Worm (Caenorhabditis elegans) whole organism, L4 larva: Measurements from ENCODE around the gene F20B6.6.

Experiments
- D1046.2 ChIP-seq: fragments of 200-800 bp; sonication (Bioruptor generic); IDR thresholded peaks from 2 replicates; pipeline ENCODE4 v1.3.6; 2022; ENCODE audit warnings: missing genetic modification characterization, missing compliant biosample characterization
- F37D6.2 ChIP-seq: sonication (generic microtip); optimal IDR thresholded peaks from 2 replicates; lab custom pipeline; 2016; ENCODE audit warnings: mild to moderate bottlenecking, missing genetic modification characterization, missing compliant biosample characterization
- F44E2.7 ChIP-seq: fragments of 200-800 bp; sonication (Bioruptor generic); IDR thresholded peaks from 2 replicates; pipeline ENCODE4 v2.1.2; 2022; ENCODE audit warnings: missing genetic modification characterization, missing compliant biosample characterization
- T20F7.1 ChIP-seq: fragments of 200-800 bp; sonication (Bioruptor generic); optimal IDR thresholded peaks from 2 replicates; lab custom pipeline; 2018; ENCODE audit warnings: mild to moderate bottlenecking, missing genetic modification characterization, missing compliant biosample characterization
- Y48G9A.11 ChIP-seq: fragments of 200-800 bp; sonication (Bioruptor generic); IDR thresholded peaks from 2 replicates; pipeline ENCODE4 v1.3.6; 2022; ENCODE audit warnings: missing genetic modification reagents, missing genetic modification characterization, missing compliant biosample characterization
- Y5F2A.4 ChIP-seq: fragments of 200-800 bp; sonication (Bioruptor generic); optimal IDR thresholded peaks from 2 replicates; lab custom pipeline; 2018; ENCODE audit warnings: mild to moderate bottlenecking, missing genetic modification characterization, missing compliant biosample characterization
- Y75B8A.6 ChIP-seq: fragments of 200-800 bp; sonication (Bioruptor generic); IDR thresholded peaks from 2 replicates; pipeline ENCODE4 v1.3.6; 2022; ENCODE audit warnings: missing genetic modification reagents, missing genetic modification characterization, missing compliant biosample characterization
- aly-2 ChIP-seq: sonication (generic microtip); optimal IDR thresholded peaks from 2 replicates; lab custom pipeline; 2018; ENCODE audit warnings: missing biosample characterization, missing genetic modification characterization
- attf-4 ChIP-seq: sonication (generic microtip); optimal IDR thresholded peaks from 3 replicates; lab custom pipeline; 2017; ENCODE audit warnings: missing biosample characterization, missing genetic modification characterization
- ceh-20 ChIP-seq: fragments of 200-800 bp; sonication (Bioruptor generic); IDR thresholded peaks from 2 replicates; pipeline ENCODE4 v1.3.6; 2022; ENCODE audit warnings: missing genetic modification reagents, missing genetic modification characterization, missing compliant biosample characterization
- ceh-28 ChIP-seq: fragments of 150-350 bp; optimal IDR thresholded peaks from 2 replicates; lab custom pipeline; 2014; ENCODE audit warnings: missing biosample characterization, missing genetic modification reagents, missing genetic modification characterization
- ceh-62 ChIP-seq: sonication (generic microtip); optimal IDR thresholded peaks from 2 replicates; lab custom pipeline; 2017; ENCODE audit warnings: missing biosample characterization, missing genetic modification characterization
- ces-1 ChIP-seq: fragments of 150-350 bp; sonication (generic microtip); optimal IDR thresholded peaks from 4 replicates; lab custom pipeline; 2014; ENCODE audit warnings: missing biosample characterization, missing genetic modification reagents, missing genetic modification characterization
- cey-2 ChIP-seq: sonication (generic microtip); optimal IDR thresholded peaks from 3 replicates; lab custom pipeline; 2017; ENCODE audit warnings: missing genetic modification characterization, mild to moderate bottlenecking, missing compliant biosample characterization, antibody characterized with exemption, borderline replicate concordance; ENCODE audit not compliant: insufficient read depth
- daf-16 ChIP-seq, 3 experiments: sonication (generic microtip); optimal IDR thresholded peaks; 2 replicates each; lab custom pipeline; 2016 to 2017; ENCODE audit warnings: missing genetic modification characterization in 3 of 3, missing genetic modification reagents in 3 of 3, mild to moderate bottlenecking in 2 of 3, missing compliant biosample characterization in 2 of 3, missing biosample characterization in 1 of 3, moderate library complexity in 1 of 3
- daf-19 ChIP-seq: fragments of 200-800 bp; sonication (Bioruptor generic); conservative IDR thresholded peaks from 2 replicates; pipeline ENCODE4 v1.3.6; 2022; ENCODE audit warnings: missing genetic modification characterization, missing compliant biosample characterization
- daf-8 ChIP-seq: fragments of 200-800 bp; sonication (Bioruptor generic); IDR thresholded peaks from 2 replicates; pipeline ENCODE4 v1.3.6; 2022; ENCODE audit warnings: missing genetic modification characterization, missing compliant biosample characterization
- dmd-8 ChIP-seq: fragments of 200-800 bp; sonication (Bioruptor generic); IDR thresholded peaks from 2 replicates; pipeline ENCODE4 v1.3.6; 2022; ENCODE audit warnings: missing genetic modification characterization, missing compliant biosample characterization
- dpl-1 ChIP-seq: fragments of 150-350 bp; optimal IDR thresholded peaks from 2 replicates; lab custom pipeline; 2014; ENCODE audit warnings: missing biosample characterization, missing genetic modification reagents, missing genetic modification characterization
- duxl-1 ChIP-seq: sonication (generic microtip); optimal IDR thresholded peaks from 2 replicates; lab custom pipeline; 2016; ENCODE audit warnings: mild to moderate bottlenecking, missing genetic modification characterization, moderate library complexity, missing compliant biosample characterization; ENCODE audit not compliant: poor library complexity
- egl-27 ChIP-seq: sonication (generic microtip); optimal IDR thresholded peaks from 3 replicates; lab custom pipeline; 2017; ENCODE audit warnings: missing biosample characterization, missing genetic modification reagents, missing genetic modification characterization
- fkh-10 ChIP-seq: fragments of 150-350 bp; optimal IDR thresholded peaks from 2 replicates; lab custom pipeline; 2014; ENCODE audit warnings: missing biosample characterization, missing genetic modification reagents, missing genetic modification characterization
- fos-1 ChIP-seq: fragments of 150-350 bp; optimal IDR thresholded peaks from 2 replicates; lab custom pipeline; 2014; ENCODE audit warnings: missing biosample characterization, missing genetic modification characterization
- hif-1 ChIP-seq, 2 experiments: sonication (generic microtip); optimal IDR thresholded peaks; 2 replicates each; lab custom pipeline; 2016 to 2017; ENCODE audit warnings: missing compliant biosample characterization in 2 of 2, missing genetic modification characterization in 2 of 2, missing genetic modification reagents in 2 of 2, missing genotype in 2 of 2, mild to moderate bottlenecking in 1 of 2
- hmg-1.1 ChIP-seq: fragments of 200-800 bp; sonication (Bioruptor generic); IDR thresholded peaks from 2 replicates; pipeline ENCODE4 v1.3.6; 2022; ENCODE audit warnings: missing genetic modification reagents, missing genetic modification characterization, missing compliant biosample characterization
- lim-7 ChIP-seq: fragments of 200-800 bp; sonication (Bioruptor generic); IDR thresholded peaks from 2 replicates; pipeline ENCODE4 v1.3.6; 2022; ENCODE audit warnings: missing genetic modification characterization, missing compliant biosample characterization
- lin-1 ChIP-seq: fragments of 200-800 bp; sonication (Bioruptor generic); IDR thresholded peaks from 2 replicates; pipeline ENCODE4 v1.3.6; 2022; ENCODE audit warnings: missing genetic modification reagents, missing genetic modification characterization, missing compliant biosample characterization
- lin-15B ChIP-seq: fragments of 150-350 bp; sonication (generic microtip); optimal IDR thresholded peaks from 3 replicates; lab custom pipeline; 2014; ENCODE audit warnings: missing biosample characterization, missing genetic modification characterization
- lin-29 ChIP-seq: fragments of 200-800 bp; sonication (Bioruptor generic); IDR thresholded peaks from 2 replicates; pipeline ENCODE4 v1.3.6; 2022; ENCODE audit warnings: missing genetic modification reagents, missing genetic modification characterization, missing compliant biosample characterization
- lin-38 ChIP-seq: fragments of 200-800 bp; sonication (Bioruptor generic); IDR thresholded peaks from 2 replicates; pipeline ENCODE4 v1.3.6; 2022; ENCODE audit warnings: missing genetic modification reagents, missing genetic modification characterization, missing compliant biosample characterization
- lir-3 ChIP-seq: sonication (generic microtip); optimal IDR thresholded peaks from 2 replicates; lab custom pipeline; 2016; ENCODE audit warnings: mild to moderate bottlenecking, missing genetic modification characterization, missing compliant biosample characterization
- mdl-1 ChIP-seq, 2 experiments: fragments of 150-350 bp in 1 of 2; sonication (generic microtip) in 1 of 2; optimal IDR thresholded peaks; 2 replicates each; lab custom pipeline; 2014 to 2017; ENCODE audit warnings: missing biosample characterization in 2 of 2, missing genetic modification characterization in 2 of 2
- mep-1 ChIP-seq: fragments of 150-350 bp; sonication (generic microtip); optimal IDR thresholded peaks from 3 replicates; lab custom pipeline; 2014; ENCODE audit warnings: missing biosample characterization, missing genetic modification characterization
- mxl-2 ChIP-seq: fragments of 200-800 bp; sonication (Bioruptor generic); conservative IDR thresholded peaks from 2 replicates; pipeline ENCODE4 v1.3.6; 2022; ENCODE audit warnings: missing genetic modification reagents, missing genetic modification characterization, missing compliant biosample characterization
- nhr-10 ChIP-seq: fragments of 150-350 bp; optimal IDR thresholded peaks from 2 replicates; lab custom pipeline; 2014; ENCODE audit warnings: missing biosample characterization, missing genetic modification characterization
- nhr-237 ChIP-seq: sonication (generic microtip); optimal IDR thresholded peaks from 2 replicates; lab custom pipeline; 2017; ENCODE audit warnings: missing biosample characterization, missing genetic modification characterization
- nhr-25 ChIP-seq: sonication (generic microtip); optimal IDR thresholded peaks from 2 replicates; lab custom pipeline; 2017; ENCODE audit warnings: missing genetic modification characterization, mild to moderate bottlenecking, missing compliant biosample characterization, antibody characterized with exemption, moderate library complexity, borderline replicate concordance; ENCODE audit not compliant: insufficient read depth
- nhr-76 ChIP-seq: fragments of 150-350 bp; optimal IDR thresholded peaks from 2 replicates; lab custom pipeline; 2014; ENCODE audit warnings: missing biosample characterization, missing genetic modification characterization
- pha-4 ChIP-seq, 2 experiments: fragments of 150-350 bp in 1 of 2; fragments of 200-800 bp in 1 of 2; sonication (Bioruptor generic) in 1 of 2; IDR thresholded peaks in 1 of 2; optimal IDR thresholded peaks in 1 of 2; 2 replicates each; pipeline versions ENCODE4 v1.3.6 to Lab custom; 2014 to 2022; ENCODE audit warnings: missing genetic modification characterization in 2 of 2, missing genetic modification reagents in 2 of 2, missing biosample characterization in 1 of 2, missing compliant biosample characterization in 1 of 2
- php-3 ChIP-seq: fragments of 200-800 bp; sonication (Bioruptor generic); IDR thresholded peaks from 2 replicates; pipeline ENCODE4 v1.3.6; 2022; ENCODE audit warnings: missing genetic modification reagents, missing genetic modification characterization, missing compliant biosample characterization
- rbr-2 ChIP-seq: sonication (generic microtip); optimal IDR thresholded peaks from 2 replicates; lab custom pipeline; 2016; ENCODE audit warnings: missing genotype, missing genetic modification characterization, missing compliant biosample characterization
- saeg-2 ChIP-seq: fragments of 200-800 bp; sonication (Bioruptor generic); IDR thresholded peaks from 2 replicates; pipeline ENCODE4 v1.3.6; 2022; ENCODE audit warnings: missing genetic modification reagents, missing genetic modification characterization, missing compliant biosample characterization
- snpc-4 ChIP-seq: fragments of 150-350 bp; optimal IDR thresholded peaks from 2 replicates; lab custom pipeline; 2014; ENCODE audit warnings: missing biosample characterization, missing genetic modification characterization
- tag-97 ChIP-seq: fragments of 200-800 bp; sonication (Bioruptor generic); IDR thresholded peaks from 2 replicates; pipeline ENCODE4 v1.3.6; 2022; ENCODE audit warnings: missing genetic modification characterization, missing compliant biosample characterization
- tra-1 ChIP-seq: fragments of 200-800 bp; sonication (Bioruptor generic); IDR thresholded peaks from 2 replicates; pipeline ENCODE4 v1.3.6; 2022; ENCODE audit warnings: missing genetic modification reagents, missing genetic modification characterization, missing compliant biosample characterization
- unc-130 ChIP-seq: sonication (generic microtip); optimal IDR thresholded peaks from 2 replicates; lab custom pipeline; 2016; ENCODE audit warnings: missing genetic modification reagents, missing genetic modification characterization, missing compliant biosample characterization
- zfp-2 ChIP-seq: sonication (generic microtip); optimal IDR thresholded peaks from 2 replicates; lab custom pipeline; 2016; ENCODE audit warnings: mild to moderate bottlenecking, missing genetic modification characterization, missing compliant biosample characterization
- zfp-3 ChIP-seq: fragments of 200-800 bp; sonication (Bioruptor generic); conservative IDR thresholded peaks from 2 replicates; pipeline ENCODE4 v1.3.6; 2022; ENCODE audit warnings: missing genetic modification reagents, missing genetic modification characterization, missing compliant biosample characterization
- ztf-11 ChIP-seq: fragments of 150-350 bp; optimal IDR thresholded peaks from 2 replicates; lab custom pipeline; 2014; ENCODE audit warnings: missing biosample characterization, missing genetic modification characterization
- ztf-7 ChIP-seq: fragments of 150-350 bp; optimal IDR thresholded peaks from 2 replicates; lab custom pipeline; 2014; ENCODE audit warnings: missing biosample characterization, missing genetic modification characterization

F20B6.6 gene

DNA sequence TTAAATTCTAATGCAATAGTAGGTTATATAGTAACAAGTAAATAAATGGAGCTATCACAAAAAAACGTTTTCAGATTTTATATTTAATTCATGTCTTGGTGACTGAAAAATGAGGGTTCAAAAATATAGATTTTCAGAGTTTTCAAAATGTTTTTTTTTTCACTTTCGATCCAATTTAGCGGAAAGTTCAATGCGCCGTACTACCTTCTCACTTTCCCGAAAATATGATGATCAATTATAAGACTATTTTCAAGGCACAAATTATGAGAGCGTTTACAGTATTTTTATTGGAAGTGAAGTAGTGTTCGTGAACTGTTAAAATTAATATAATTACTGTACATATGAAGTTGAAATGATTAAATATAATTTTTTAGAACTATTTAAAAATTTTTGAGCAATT lies 8.9 kb downstream of the F20B6.6 start (continued):
- TF ChIP-seq cey-2 (tag; lab: Kevin White, UChicago) = no peak
- no peak for TF ChIP-seq daf-8 (GFP tag; lab: Robert Waterston, UW)
- no peak for TF ChIP-seq rbr-2
- TF ChIP-seq ces-1 (GFP tag; lab: Kevin White, UChicago) = no peak
- TF ChIP-seq daf-16 (GFP tag; optimal IDR thresholded peaks at IDR 0.05; lab: Kevin White, UChicago) = peak in 1 of 2 experiments; percentile 21
- peak; percentile 28 for TF ChIP-seq daf-16 (tag; optimal IDR thresholded peaks at IDR 0.05; lab: Kevin White, UChicago)
- TF ChIP-seq nhr-10 (tag; lab: Kevin White, UChicago) = no peak
- peak; percentile 82 for TF ChIP-seq zfp-3 (GFP tag; lab: Robert Waterston, UW)
- no peak for TF ChIP-seq D1046.2 (GFP tag; lab: Robert Waterston, UW)
- peak; percentile 37; the same call in 1 of the 2 replicates for TF ChIP-seq lin-38 (GFP tag; lab: Robert Waterston, UW)
- TF ChIP-seq fkh-10 (GFP tag; lab: Kevin White, UChicago) = no peak
- TF ChIP-seq php-3 = peak; percentile 22; the same call in 1 of the 2 replicates
- TF ChIP-seq ztf-7 (tag; lab: Kevin White, UChicago) = no peak
- TF ChIP-seq F44E2.7 = no peak
- no peak for TF ChIP-seq egl-27 (tag; lab: Kevin White, UChicago)
- TF ChIP-seq aly-2 (tag; lab: Kevin White, UChicago) = peak; percentile 60
- TF ChIP-seq saeg-2 (GFP tag; lab: Robert Waterston, UW) = peak; percentile 33; the same call in 1 of the 2 replicates
- no peak for TF ChIP-seq ceh-28 (tag; lab: Kevin White, UChicago)
- TF ChIP-seq ceh-62 = no peak
- TF ChIP-seq zfp-2 (tag; lab: Kevin White, UChicago) = no peak
- TF ChIP-seq pha-4 (GFP tag; IDR thresholded peaks at IDR 0.05; lab: Robert Waterston, UW) = peak; percentile 48; the same call in 1 of the 2 replicates
- no peak for TF ChIP-seq pha-4 (tag; optimal IDR thresholded peaks at IDR 0.05; lab: Kevin White, UChicago)
- TF ChIP-seq hif-1 (tag; optimal IDR thresholded peaks at IDR 0.05; lab: Kevin White, UChicago) = no peak
- TF ChIP-seq fos-1 (tag; lab: Kevin White, UChicago) = no peak
- no peak for TF ChIP-seq lir-3 (tag; lab: Kevin White, UChicago)
- TF ChIP-seq lin-1 (GFP tag; lab: Robert Waterston, UW) = peak; percentile 28; the same call in 1 of the 2 replicates
- TF ChIP-seq mep-1 = peak; percentile 68
- no peak for TF ChIP-seq nhr-237 (tag; lab: Kevin White, UChicago)
- TF ChIP-seq hmg-1.1 (GFP tag; lab: Robert Waterston, UW) = 0 out of 2 replicates have a peak, but pooled peaks have one; percentile 20
- no peak for TF ChIP-seq daf-19 (GFP tag; lab: Robert Waterston, UW)
- no peak for TF ChIP-seq dmd-8 (GFP tag; lab: Robert Waterston, UW)
- TF ChIP-seq lin-29 (GFP tag; lab: Robert Waterston, UW) = no peak
- TF ChIP-seq snpc-4 = no peak
- TF ChIP-seq lim-7 (GFP tag; lab: Robert Waterston, UW) = no peak
- TF ChIP-seq F37D6.2 = no peak
- peak; percentile 58 for TF ChIP-seq T20F7.1 (GFP tag; lab: Kevin White, UChicago)
- no peak for TF ChIP-seq tra-1 (GFP tag; lab: Robert Waterston, UW)
- TF ChIP-seq tag-97 (GFP tag; lab: Robert Waterston, UW) = no peak
- no peak for TF ChIP-seq mxl-2
- TF ChIP-seq ceh-20 (GFP tag; lab: Robert Waterston, UW) = no peak
- no peak for TF ChIP-seq ztf-11 (tag; lab: Kevin White, UChicago)
- no peak for TF ChIP-seq lin-15B
- no peak for TF ChIP-seq attf-4
- no peak for TF ChIP-seq unc-130 (GFP tag; lab: Kevin White, UChicago)
- no peak for TF ChIP-seq Y75B8A.6 (GFP tag; lab: Robert Waterston, UW)
- no peak for TF ChIP-seq mdl-1 (tag; optimal IDR thresholded peaks at IDR 0.05; lab: Kevin White, UChicago)
- TF ChIP-seq dpl-1 (GFP tag; lab: Kevin White, UChicago) = no peak
- no peak for TF ChIP-seq Y48G9A.11 (GFP tag; lab: Robert Waterston, UW)
- no peak for TF ChIP-seq duxl-1 (tag; lab: Kevin White, UChicago)
- TF ChIP-seq Y5F2A.4 = no peak
- no peak for TF ChIP-seq nhr-76 (tag; lab: Kevin White, UChicago)
- TF ChIP-seq nhr-25 (tag; lab: Kevin White, UChicago) = no peak
